Fruit fly (Drosophila melanogaster) whole organism, embryonic: ENCODE results near the gene CG46311.
A peak's percentile ranks its signal among the peaks of the same experiment; 100 is the strongest.

Source experiments
- Ada2b ChIP-seq: fragments of 200-800 bp; sonication (Bioruptor generic); IDR thresholded peaks from 2 replicates; pipeline ENCODE4 v1.3.6; 2022; ENCODE audit warnings: missing biosample characterization, missing genetic modification characterization
- C15 ChIP-seq: fragments of 200-800 bp; sonication (Bioruptor generic); IDR thresholded peaks from 3 replicates; pipeline ENCODE4 v1.3.6; 2022; ENCODE audit warnings: missing biosample characterization, missing genetic modification characterization
- CG10147 ChIP-seq: fragments of 200-800 bp; sonication (Bioruptor generic); optimal IDR thresholded peaks from 2 replicates; lab custom pipeline; 2019; ENCODE audit warnings: missing biosample characterization, mild to moderate bottlenecking, missing genetic modification characterization, moderate library complexity
- CG12219 ChIP-seq: fragments of 200-800 bp; sonication (Bioruptor generic); optimal IDR thresholded peaks from 3 replicates; lab custom pipeline; 2018; ENCODE audit warnings: missing biosample characterization, mild to moderate bottlenecking, missing genetic modification characterization
- CG12659 ChIP-seq: fragments of 200-800 bp; sonication (Bioruptor generic); optimal IDR thresholded peaks from 3 replicates; lab custom pipeline; 2017; ENCODE audit warnings: mild to moderate bottlenecking, missing biosample characterization, missing genetic modification reagents, missing genetic modification characterization
- CG12769 ChIP-seq: fragments of 200-800 bp; sonication (Bioruptor generic); optimal IDR thresholded peaks from 2 replicates; lab custom pipeline; 2019; ENCODE audit warnings: missing biosample characterization, mild to moderate bottlenecking, missing genetic modification characterization, moderate library complexity
- CG15696 ChIP-seq: fragments of 200-800 bp; sonication (Bioruptor generic); optimal IDR thresholded peaks from 2 replicates; lab custom pipeline; 2019; ENCODE audit warnings: missing biosample characterization, mild to moderate bottlenecking, missing genetic modification characterization, moderate library complexity
- CG16815 ChIP-seq: fragments of 200-800 bp; sonication (Bioruptor generic); optimal IDR thresholded peaks from 3 replicates; lab custom pipeline; 2017; ENCODE audit warnings: missing biosample characterization, mild to moderate bottlenecking, missing genetic modification characterization
- CG17328 ChIP-seq: fragments of 200-800 bp; sonication (Bioruptor generic); IDR thresholded peaks from 2 replicates; pipeline ENCODE4 v1.3.6; 2022; ENCODE audit warnings: missing biosample characterization, missing genetic modification characterization
- CG1792 ChIP-seq: fragments of 200-800 bp; sonication (Bioruptor generic); optimal IDR thresholded peaks from 2 replicates; lab custom pipeline; 2016; ENCODE audit warnings: missing biosample characterization, missing genetic modification characterization
- CG2199 ChIP-seq: fragments of 200-800 bp; sonication (Bioruptor generic); IDR thresholded peaks from 3 replicates; pipeline ENCODE4 v1.3.6; 2022; ENCODE audit warnings: missing biosample characterization, missing genetic modification characterization
- CG30403 ChIP-seq: fragments of 200-800 bp; sonication (Bioruptor generic); optimal IDR thresholded peaks from 3 replicates; lab custom pipeline; 2016; ENCODE audit warnings: missing biosample characterization, missing genetic modification characterization
- CG4424 ChIP-seq: fragments of 200-800 bp; sonication (Bioruptor generic); optimal IDR thresholded peaks from 3 replicates; lab custom pipeline; 2016; ENCODE audit warnings: missing biosample characterization, missing genetic modification characterization
- CG4820 ChIP-seq: fragments of 200-800 bp; sonication (Bioruptor generic); optimal IDR thresholded peaks from 3 replicates; lab custom pipeline; 2016; ENCODE audit warnings: missing biosample characterization, missing genetic modification characterization
- CG6175 ChIP-seq: fragments of 200-800 bp; sonication (Bioruptor generic); IDR thresholded peaks from 3 replicates; pipeline ENCODE4 v1.3.6; 2022; ENCODE audit warnings: missing biosample characterization, missing genetic modification characterization
- CG7839 ChIP-seq: fragments of 200-800 bp; sonication (Bioruptor generic); optimal IDR thresholded peaks from 3 replicates; lab custom pipeline; 2018; ENCODE audit warnings: missing biosample characterization, mild to moderate bottlenecking, missing genetic modification characterization, moderate library complexity
- CG7987 ChIP-seq: fragments of 200-800 bp; sonication (Bioruptor generic); optimal IDR thresholded peaks from 2 replicates; lab custom pipeline; 2018; ENCODE audit warnings: missing biosample characterization, mild to moderate bottlenecking, missing genetic modification characterization, moderate library complexity
- CG8478 ChIP-seq: fragments of >200 bp; optimal IDR thresholded peaks from 2 replicates; lab custom pipeline; 2018
- CG8765 ChIP-seq: fragments of 200-800 bp; sonication (Bioruptor generic); IDR thresholded peaks from 2 replicates; pipeline ENCODE4 v1.3.6; 2022; ENCODE audit warnings: missing biosample characterization, missing genetic modification characterization
- D19A ChIP-seq: fragments of 200-800 bp; optimal IDR thresholded peaks from 3 replicates; lab custom pipeline; 2019; ENCODE audit warnings: missing biosample characterization, mild to moderate bottlenecking, missing genetic modification characterization, moderate library complexity
- Dbx ChIP-seq: fragments of 200-800 bp; sonication (Bioruptor generic); IDR thresholded peaks from 3 replicates; pipeline ENCODE4 v1.3.6; 2022; ENCODE audit warnings: missing biosample characterization, missing genetic modification characterization
- Dek ChIP-seq: fragments of 200-800 bp; sonication (Bioruptor generic); optimal IDR thresholded peaks from 3 replicates; lab custom pipeline; 2019; ENCODE audit warnings: missing biosample characterization, mild to moderate bottlenecking, missing genetic modification characterization, moderate library complexity
- Dfd ChIP-seq, 2 experiments: fragments of >200 bp; optimal IDR thresholded peaks; 2 replicates each; lab custom pipeline; 2017; ENCODE audit warnings: missing biosample characterization in 2 of 2, missing genetic modification characterization in 2 of 2
- Doc3 ChIP-seq: fragments of 200-800 bp; sonication (Bioruptor generic); IDR thresholded peaks from 3 replicates; pipeline ENCODE4 v1.3.6; 2022; ENCODE audit warnings: missing biosample characterization, missing genetic modification characterization; ENCODE audit not compliant: partially characterized antibody
- Dref ChIP-seq: fragments of 200-800 bp; sonication (Bioruptor generic); IDR thresholded peaks from 2 replicates; pipeline ENCODE4 v1.3.6; 2022; ENCODE audit warnings: missing biosample characterization, missing genetic modification characterization
- H15 ChIP-seq: fragments of 200-800 bp; sonication (Bioruptor generic); IDR thresholded peaks from 3 replicates; pipeline ENCODE4 v1.3.6; 2022; ENCODE audit warnings: missing biosample characterization, missing genetic modification characterization
- Hr3 ChIP-seq: fragments of 200-800 bp; sonication (Bioruptor generic); optimal IDR thresholded peaks from 3 replicates; lab custom pipeline; 2016; ENCODE audit warnings: missing biosample characterization, missing genetic modification characterization
- MBD-R2 ChIP-seq: fragments of 200-800 bp; sonication (Bioruptor generic); IDR thresholded peaks from 2 replicates; pipeline ENCODE4 v1.3.6; 2022; ENCODE audit warnings: missing biosample characterization, missing genetic modification characterization
- Nf-YC ChIP-seq: fragments of 200-800 bp; optimal IDR thresholded peaks from 3 replicates; lab custom pipeline; 2019; ENCODE audit warnings: missing biosample characterization, mild to moderate bottlenecking, missing genetic modification characterization, moderate library complexity
- Oaz ChIP-seq: fragments of 200-800 bp; sonication (Bioruptor generic); IDR thresholded peaks from 2 replicates; pipeline ENCODE4 v1.3.6; 2022; ENCODE audit warnings: missing biosample characterization, missing genetic modification characterization
- Rfx ChIP-seq: fragments of 200-800 bp; sonication (Bioruptor generic); IDR thresholded peaks from 2 replicates; pipeline ENCODE4 v1.3.6; 2022; ENCODE audit warnings: missing biosample characterization, missing genetic modification characterization
- Sin3A ChIP-seq: fragments of >200 bp; optimal IDR thresholded peaks from 2 replicates; lab custom pipeline; 2018
- ac ChIP-seq: fragments of 200-800 bp; sonication (Bioruptor generic); optimal IDR thresholded peaks from 3 replicates; lab custom pipeline; 2017; ENCODE audit warnings: missing biosample characterization, mild to moderate bottlenecking, missing genetic modification characterization
- ash1 ChIP-seq: fragments of 200-800 bp; sonication (Bioruptor generic); optimal IDR thresholded peaks from 2 replicates; lab custom pipeline; 2018; ENCODE audit warnings: missing biosample characterization, mild to moderate bottlenecking, missing genetic modification characterization
- bsh ChIP-seq, 2 experiments: fragments of 200-800 bp; sonication (Bioruptor generic); optimal IDR thresholded peaks; 2 replicates each; lab custom pipeline; 2017 to 2018; ENCODE audit warnings: mild to moderate bottlenecking in 2 of 2, missing biosample characterization in 2 of 2, missing genetic modification characterization in 2 of 2, moderate library complexity in 1 of 2
- gfzf ChIP-seq: fragments of 200-800 bp; sonication (Bioruptor generic); optimal IDR thresholded peaks from 2 replicates; lab custom pipeline; 2016; ENCODE audit warnings: missing biosample characterization, mild to moderate bottlenecking, missing genetic modification characterization, moderate library complexity
- gsb ChIP-seq: fragments of 200-800 bp; sonication (Bioruptor generic); IDR thresholded peaks from 2 replicates; pipeline ENCODE4 v1.3.6; 2022; ENCODE audit warnings: missing biosample characterization, missing genetic modification characterization
- h ChIP-seq: fragments of >200 bp; optimal IDR thresholded peaks from 2 replicates; lab custom pipeline; 2017
- ham ChIP-seq: fragments of 200-800 bp; sonication (Bioruptor generic); IDR thresholded peaks from 2 replicates; pipeline ENCODE4 v1.3.6; 2022; ENCODE audit warnings: missing biosample characterization, missing genetic modification characterization
- nerfin-1 ChIP-seq: fragments of 200-800 bp; sonication (Bioruptor generic); optimal IDR thresholded peaks from 3 replicates; lab custom pipeline; 2019; ENCODE audit warnings: missing biosample characterization, mild to moderate bottlenecking, missing genetic modification characterization, moderate library complexity
- odd ChIP-seq: fragments of 200-800 bp; sonication (Bioruptor generic); optimal IDR thresholded peaks from 2 replicates; lab custom pipeline; 2017; ENCODE audit warnings: missing biosample characterization, mild to moderate bottlenecking, missing genetic modification characterization
- psq ChIP-seq: fragments of 200-800 bp; sonication (Bioruptor generic); optimal IDR thresholded peaks from 2 replicates; lab custom pipeline; 2017; ENCODE audit warnings: missing biosample characterization, missing genetic modification characterization
- pum ChIP-seq: fragments of 200-800 bp; sonication (Bioruptor generic); optimal IDR thresholded peaks from 2 replicates; lab custom pipeline; 2016; ENCODE audit warnings: missing biosample characterization, missing genetic modification characterization
- ro ChIP-seq: fragments of 200-800 bp; sonication (Bioruptor generic); IDR thresholded peaks from 2 replicates; pipeline ENCODE4 v1.3.6; 2022; ENCODE audit warnings: missing biosample characterization, missing genetic modification characterization
- sens-2 ChIP-seq: fragments of 200-800 bp; sonication (Bioruptor generic); IDR thresholded peaks from 2 replicates; pipeline ENCODE4 v1.3.6; 2022; ENCODE audit warnings: missing biosample characterization, missing genetic modification characterization
- seq ChIP-seq: fragments of 200-800 bp; sonication (Bioruptor generic); IDR thresholded peaks from 2 replicates; pipeline ENCODE4 v1.3.6; 2022; ENCODE audit warnings: missing biosample characterization, missing genetic modification characterization
- shn ChIP-seq: fragments of 200-800 bp; sonication (Bioruptor generic); optimal IDR thresholded peaks from 3 replicates; lab custom pipeline; 2016; ENCODE audit warnings: missing biosample characterization, missing genetic modification characterization
- toy ChIP-seq: fragments of 200-800 bp; sonication (Bioruptor generic); IDR thresholded peaks from 2 replicates; pipeline ENCODE4 v1.3.6; 2022; ENCODE audit warnings: missing biosample characterization, missing genetic modification characterization
- vnd ChIP-seq: fragments of 200-800 bp; sonication (Bioruptor generic); IDR thresholded peaks from 3 replicates; pipeline ENCODE4 v1.3.6; 2022; ENCODE audit warnings: missing biosample characterization, missing genetic modification characterization; ENCODE audit not compliant: partially characterized antibody
- zfh1 ChIP-seq: fragments of 200-800 bp; sonication (Bioruptor generic); IDR thresholded peaks from 3 replicates; pipeline ENCODE4 v1.3.6; 2022; ENCODE audit warnings: missing biosample characterization, missing genetic modification characterization

CG46311 gene

dm6 chrX:13563483-13564443, at the start of gene CG46311, which contains the start of gene Tpst (continued):
- peak; percentile 2 for TF ChIP-seq CG7987 (GFP tag; lab: Kevin White, UChicago)
- peak; percentile 77 for TF ChIP-seq CG17328 (GFP tag; lab: Robert Waterston, UW)
- no peak for TF ChIP-seq odd (GFP tag; lab: Kevin White, UChicago)
- TF ChIP-seq Dbx (GFP tag; lab: Robert Waterston, UW), result peak; percentile 60; the same call in 2 of the 3 replicates
- no peak for TF ChIP-seq Oaz (GFP tag; lab: Robert Waterston, UW)
- peak; percentile 79; the same call in 2 of the 3 replicates for TF ChIP-seq CG6175 (GFP tag; lab: Robert Waterston, UW)
- no peak for TF ChIP-seq Doc3 (GFP tag; lab: Robert Waterston, UW)
- peak; percentile 46; the same call in 1 of the 2 replicates for TF ChIP-seq gsb (GFP tag; lab: Robert Waterston, UW)
- TF ChIP-seq toy (GFP tag; lab: Robert Waterston, UW), result no peak
- no peak for TF ChIP-seq ac (GFP tag; lab: Kevin White, UChicago)
- no peak for TF ChIP-seq CG8765 (GFP tag; lab: Robert Waterston, UW)
- no peak for TF ChIP-seq ro (GFP tag; lab: Robert Waterston, UW)
- no peak for TF ChIP-seq Dfd (GFP tag; optimal IDR thresholded peaks at IDR 0.05; lab: Kevin White, UChicago)
- peak; percentile 74 for TF ChIP-seq Nf-YC (tag; lab: Kevin White, UChicago)
- peak; percentile 99 for TF ChIP-seq gfzf (GFP tag; lab: Kevin White, UChicago)
- TF ChIP-seq MBD-R2 (GFP tag; lab: Robert Waterston, UW), result peak; percentile 52
- TF ChIP-seq CG12769, result peak; percentile 55
- no peak for TF ChIP-seq CG12219 (GFP tag; lab: Kevin White, UChicago)
- no peak for TF ChIP-seq nerfin-1 (tag; lab: Kevin White, UChicago)
- peak; percentile 35 for TF ChIP-seq CG16815
- TF ChIP-seq CG7839 (tag; lab: Kevin White, UChicago), result peak; percentile 66
- TF ChIP-seq H15 (GFP tag; lab: Robert Waterston, UW), result peak; percentile 72
- no peak for TF ChIP-seq ash1
- no peak for TF ChIP-seq C15 (GFP tag; lab: Robert Waterston, UW)
- no peak for TF ChIP-seq ham
- TF ChIP-seq bsh (GFP tag; optimal IDR thresholded peaks at IDR 0.05; lab: Kevin White, UChicago), result peak; percentile 22 to 55
- TF ChIP-seq Sin3A (lab: Kevin White, UChicago), result peak; percentile 61
- TF ChIP-seq seq (GFP tag; lab: Robert Waterston, UW), result no peak
- TF ChIP-seq sens-2 (GFP tag; lab: Robert Waterston, UW), result peak; percentile 47; the same call in 1 of the 2 replicates
- peak; percentile 44; the same call in 1 of the 2 replicates for TF ChIP-seq Dref (GFP tag; lab: Robert Waterston, UW)
- peak; percentile 68 for TF ChIP-seq CG4424 (GFP tag; lab: Kevin White, UChicago)
- TF ChIP-seq CG10147 (GFP tag; lab: Kevin White, UChicago), result no peak
- no peak for TF ChIP-seq psq (GFP tag; lab: Kevin White, UChicago)
- TF ChIP-seq D19A (tag; lab: Kevin White, UChicago), result no peak
- peak; percentile 54 for TF ChIP-seq Hr3 (GFP tag; lab: Kevin White, UChicago)
- peak; percentile 49 for TF ChIP-seq Dek (tag; lab: Kevin White, UChicago)
- peak; percentile 60 for TF ChIP-seq CG30403 (GFP tag; lab: Kevin White, UChicago)
- peak; percentile 82 for TF ChIP-seq CG12659
- TF ChIP-seq pum, result peak; percentile 58
- TF ChIP-seq CG15696 (tag; lab: Kevin White, UChicago), result peak; percentile 74
- TF ChIP-seq Ada2b, result peak; percentile 60
- no peak for TF ChIP-seq vnd (GFP tag; lab: Robert Waterston, UW)
- peak; percentile 51 for TF ChIP-seq shn (GFP tag; lab: Kevin White, UChicago)
- no peak for TF ChIP-seq CG1792
- peak; percentile 13; the same call in 1 of the 3 replicates for TF ChIP-seq CG2199 (GFP tag; lab: Robert Waterston, UW)
- peak; percentile 50 for TF ChIP-seq CG4820
- peak; percentile 88 for TF ChIP-seq Rfx (GFP tag; lab: Robert Waterston, UW)
- no peak for TF ChIP-seq CG8478 (lab: Kevin White, UChicago)
- peak; percentile 72; the same call in 2 of the 3 replicates for TF ChIP-seq zfh1 (GFP tag; lab: Robert Waterston, UW)
- no peak for TF ChIP-seq h (lab: Kevin White, UChicago)
